Fruit fly (Drosophila melanogaster) whole organism, embryonic: ENCODE results near the gene CG42674.

Source experiments
- CG12659 ChIP-seq: fragments of 200-800 bp; sonication (Bioruptor generic); optimal IDR thresholded peaks from 3 replicates; lab custom pipeline; 2017; ENCODE audit warnings: mild to moderate bottlenecking, missing biosample characterization, missing genetic modification reagents, missing genetic modification characterization
- CG13424 ChIP-seq: fragments of 200-800 bp; sonication (Bioruptor generic); optimal IDR thresholded peaks from 2 replicates; lab custom pipeline; 2019; ENCODE audit warnings: missing biosample characterization, mild to moderate bottlenecking, missing genetic modification characterization, moderate library complexity
- CG1602 ChIP-seq: fragments of 200-800 bp; sonication (Bioruptor generic); optimal IDR thresholded peaks from 3 replicates; lab custom pipeline; 2016; ENCODE audit warnings: missing biosample characterization, missing genetic modification characterization
- CG16779 ChIP-seq: fragments of 200-800 bp; sonication (Bioruptor generic); IDR thresholded peaks from 2 replicates; pipeline ENCODE4 v1.3.6; 2022; ENCODE audit warnings: missing biosample characterization, missing genetic modification characterization
- CG17361 ChIP-seq: fragments of 200-800 bp; sonication (Bioruptor generic); IDR thresholded peaks from 3 replicates; pipeline ENCODE4 v1.3.6; 2022; ENCODE audit warnings: missing biosample characterization, missing genetic modification characterization
- CG17612 ChIP-seq: fragments of 200-800 bp; sonication (Bioruptor generic); IDR thresholded peaks from 2 replicates; pipeline ENCODE4 v1.3.6; 2022; ENCODE audit warnings: missing biosample characterization, missing genetic modification characterization
- CG17802 ChIP-seq: fragments of 200-800 bp; sonication (Bioruptor generic); optimal IDR thresholded peaks from 2 replicates; lab custom pipeline; 2018; ENCODE audit warnings: missing biosample characterization, mild to moderate bottlenecking, missing genetic modification characterization, moderate library complexity
- CG18599 ChIP-seq: fragments of 200-800 bp; sonication (Bioruptor generic); optimal IDR thresholded peaks from 3 replicates; lab custom pipeline; 2017; ENCODE audit warnings: missing biosample characterization, missing genetic modification characterization, mild to moderate bottlenecking, moderate library complexity, missing genetic modification reagents
- CG2116 ChIP-seq: fragments of 200-800 bp; sonication (Bioruptor generic); optimal IDR thresholded peaks from 3 replicates; lab custom pipeline; 2018; ENCODE audit warnings: missing biosample characterization, mild to moderate bottlenecking, missing genetic modification characterization
- CG4360 ChIP-seq: fragments of 200-800 bp; sonication (Bioruptor generic); IDR thresholded peaks from 2 replicates; pipeline ENCODE4 v1.3.6; 2022; ENCODE audit warnings: missing biosample characterization, missing genetic modification characterization
- CG4617 ChIP-seq: fragments of 200-800 bp; sonication (Bioruptor generic); optimal IDR thresholded peaks from 3 replicates; lab custom pipeline; 2016; ENCODE audit warnings: missing biosample characterization, missing genetic modification characterization, borderline replicate concordance
- CG5180 ChIP-seq: fragments of 200-800 bp; sonication (Bioruptor generic); optimal IDR thresholded peaks from 3 replicates; lab custom pipeline; 2017; ENCODE audit warnings: missing biosample characterization, missing genetic modification characterization, mild to moderate bottlenecking, moderate library complexity, missing genetic modification reagents
- CG5953 ChIP-seq: fragments of 200-800 bp; sonication (Bioruptor generic); IDR thresholded peaks from 2 replicates; pipeline ENCODE4 v1.3.6; 2022; ENCODE audit warnings: missing biosample characterization, missing genetic modification characterization
- CG6254 ChIP-seq: fragments of 200-800 bp; sonication (Bioruptor generic); optimal IDR thresholded peaks from 3 replicates; lab custom pipeline; 2017; ENCODE audit warnings: mild to moderate bottlenecking, missing biosample characterization, missing genetic modification reagents, missing genetic modification characterization
- CG7357 ChIP-seq: fragments of 200-800 bp; sonication (Bioruptor generic); IDR thresholded peaks from 3 replicates; pipeline ENCODE4 v1.3.6; 2022; ENCODE audit warnings: missing biosample characterization, missing genetic modification characterization
- CG8089 ChIP-seq: fragments of 200-800 bp; sonication (Bioruptor generic); optimal IDR thresholded peaks from 3 replicates; lab custom pipeline; 2016; ENCODE audit warnings: missing biosample characterization, missing genetic modification characterization
- Dref ChIP-seq: fragments of 200-800 bp; sonication (Bioruptor generic); IDR thresholded peaks from 2 replicates; pipeline ENCODE4 v1.3.6; 2022; ENCODE audit warnings: missing biosample characterization, missing genetic modification characterization
- Eip74EF ChIP-seq, 2 experiments: fragments of 200-800 bp in 1 of 2; fragments of >200 bp in 1 of 2; sonication (Bioruptor generic) in 1 of 2; optimal IDR thresholded peaks; 2 replicates each; lab custom pipeline; 2017 to 2019; ENCODE audit warnings: missing biosample characterization in 2 of 2, missing genetic modification characterization in 2 of 2, mild to moderate bottlenecking in 1 of 2, moderate library complexity in 1 of 2
- Ets65A ChIP-seq: fragments of 200-800 bp; sonication (Bioruptor generic); peaks from one replicate; lab custom pipeline; 2016; ENCODE audit warnings: missing biosample characterization, missing genetic modification characterization
- Gsc ChIP-seq: fragments of 200-800 bp; sonication (Bioruptor generic); IDR thresholded peaks from 2 replicates; pipeline ENCODE4 v1.3.6; 2022; ENCODE audit warnings: missing biosample characterization, missing genetic modification characterization
- Hand ChIP-seq: fragments of 200-800 bp; sonication (Bioruptor generic); optimal IDR thresholded peaks from 2 replicates; lab custom pipeline; 2017; ENCODE audit warnings: mild to moderate bottlenecking, missing biosample characterization, missing genetic modification reagents, missing genetic modification characterization
- HmgZ ChIP-seq: fragments of 200-800 bp; sonication (Bioruptor generic); optimal IDR thresholded peaks from 2 replicates; lab custom pipeline; 2018; ENCODE audit warnings: missing biosample characterization, mild to moderate bottlenecking, missing genetic modification characterization
- Mrtf ChIP-seq: fragments of 200-800 bp; sonication (Bioruptor generic); IDR thresholded peaks from 3 replicates; pipeline ENCODE4 v1.3.6; 2022; ENCODE audit warnings: missing biosample characterization, missing genetic modification characterization
- NFAT ChIP-seq: fragments of 200-800 bp; sonication (Bioruptor generic); IDR thresholded peaks from 2 replicates; pipeline ENCODE4 v1.3.6; 2022; ENCODE audit warnings: missing biosample characterization, missing genetic modification characterization
- Oaz ChIP-seq: fragments of 200-800 bp; sonication (Bioruptor generic); IDR thresholded peaks from 2 replicates; pipeline ENCODE4 v1.3.6; 2022; ENCODE audit warnings: missing biosample characterization, missing genetic modification characterization
- Stat92E ChIP-seq, 3 experiments: fragments of >200 bp in 2 of 3; fragments of 200-800 bp in 1 of 3; sonication (Bioruptor generic) in 1 of 3; optimal IDR thresholded peaks; 2 replicates each; lab custom pipeline; 2017 to 2019; ENCODE audit warnings: missing biosample characterization in 3 of 3, missing genetic modification characterization in 3 of 3, mild to moderate bottlenecking in 1 of 3, moderate library complexity in 1 of 3
- TFAM ChIP-seq: fragments of 200-800 bp; sonication (Bioruptor generic); optimal IDR thresholded peaks from 2 replicates; lab custom pipeline; 2017; ENCODE audit warnings: missing biosample characterization, missing genetic modification characterization, inconsistent platforms
- YL-1 ChIP-seq: fragments of 200-800 bp; sonication (Bioruptor generic); optimal IDR thresholded peaks from 3 replicates; lab custom pipeline; 2017; ENCODE audit warnings: missing biosample characterization, mild to moderate bottlenecking, missing genetic modification characterization
- da ChIP-seq: fragments of 200-800 bp; sonication (Bioruptor generic); optimal IDR thresholded peaks from 2 replicates; lab custom pipeline; 2016; ENCODE audit warnings: missing biosample characterization, missing genetic modification characterization
- dm ChIP-seq: fragments of 200-800 bp; sonication (Bioruptor generic); optimal IDR thresholded peaks from 3 replicates; lab custom pipeline; 2016; ENCODE audit warnings: missing biosample characterization, missing genetic modification characterization
- gce ChIP-seq: fragments of 200-800 bp; sonication (Bioruptor generic); IDR thresholded peaks from 3 replicates; pipeline ENCODE4 v1.3.6; 2022; ENCODE audit warnings: missing biosample characterization, missing genetic modification characterization
- gcm2 ChIP-seq: fragments of 200-800 bp; sonication (Bioruptor generic); optimal IDR thresholded peaks from 2 replicates; lab custom pipeline; 2016; ENCODE audit warnings: missing biosample characterization, missing genetic modification characterization
- gfzf ChIP-seq: fragments of 200-800 bp; sonication (Bioruptor generic); optimal IDR thresholded peaks from 2 replicates; lab custom pipeline; 2016; ENCODE audit warnings: missing biosample characterization, mild to moderate bottlenecking, missing genetic modification characterization, moderate library complexity
- hth ChIP-seq: fragments of >200 bp; optimal IDR thresholded peaks from 2 replicates; lab custom pipeline; 2017; ENCODE audit warnings: inconsistent platforms
- lab ChIP-seq: fragments of 200-800 bp; sonication (Bioruptor generic); optimal IDR thresholded peaks from 3 replicates; lab custom pipeline; 2017; ENCODE audit warnings: missing biosample characterization, missing genetic modification characterization, mild to moderate bottlenecking, moderate library complexity, missing genetic modification reagents
- lbe ChIP-seq: fragments of 200-800 bp; sonication (Bioruptor generic); optimal IDR thresholded peaks from 2 replicates; lab custom pipeline; 2016; ENCODE audit warnings: missing biosample characterization, mild to moderate bottlenecking, missing genetic modification characterization
- lilli ChIP-seq: fragments of 200-800 bp; sonication (Bioruptor generic); optimal IDR thresholded peaks from 3 replicates; lab custom pipeline; 2016; ENCODE audit warnings: missing biosample characterization, missing genetic modification characterization
- lola ChIP-seq, 3 experiments: fragments of >200 bp in 2 of 3; fragments of 200-800 bp in 1 of 3; sonication (Bioruptor generic) in 1 of 3; optimal IDR thresholded peaks; 2 replicates each; lab custom pipeline; 2017 to 2019; ENCODE audit warnings: missing biosample characterization in 3 of 3, missing genetic modification characterization in 3 of 3, mild to moderate bottlenecking in 1 of 3, moderate library complexity in 1 of 3
- pb ChIP-seq: fragments of 200-800 bp; sonication (Bioruptor generic); optimal IDR thresholded peaks from 3 replicates; lab custom pipeline; 2016; ENCODE audit warnings: missing biosample characterization, missing genetic modification characterization
- pros ChIP-seq: fragments of 200-800 bp; sonication (Bioruptor generic); optimal IDR thresholded peaks from 3 replicates; lab custom pipeline; 2019; ENCODE audit warnings: missing biosample characterization, mild to moderate bottlenecking, missing genetic modification characterization, moderate library complexity
- pzg ChIP-seq: fragments of 200-800 bp; sonication (Bioruptor generic); optimal IDR thresholded peaks from 3 replicates; lab custom pipeline; 2018; ENCODE audit warnings: missing biosample characterization, mild to moderate bottlenecking, missing genetic modification characterization, moderate library complexity
- sqz ChIP-seq: fragments of 200-800 bp; sonication (Bioruptor generic); optimal IDR thresholded peaks from 3 replicates; lab custom pipeline; 2018; ENCODE audit warnings: missing biosample characterization, mild to moderate bottlenecking, missing genetic modification characterization
- vfl ChIP-seq: fragments of 200-800 bp; sonication (Bioruptor generic); optimal IDR thresholded peaks from 2 replicates; lab custom pipeline; 2016; ENCODE audit warnings: missing biosample characterization, missing genetic modification characterization
- vnd ChIP-seq: fragments of 200-800 bp; sonication (Bioruptor generic); IDR thresholded peaks from 3 replicates; pipeline ENCODE4 v1.3.6; 2022; ENCODE audit warnings: missing biosample characterization, missing genetic modification characterization; ENCODE audit not compliant: partially characterized antibody
- wor ChIP-seq: fragments of 200-800 bp; sonication (Bioruptor generic); IDR thresholded peaks from 2 replicates; pipeline ENCODE4 v1.3.6; 2022; ENCODE audit warnings: missing biosample characterization, missing genetic modification characterization
- zen2 ChIP-seq: fragments of 200-800 bp; sonication (Bioruptor generic); IDR thresholded peaks from 3 replicates; pipeline ENCODE4 v1.3.6; 2022; ENCODE audit warnings: missing biosample characterization, missing genetic modification characterization; ENCODE audit not compliant: partially characterized antibody

The CG42674 gene

DNA sequence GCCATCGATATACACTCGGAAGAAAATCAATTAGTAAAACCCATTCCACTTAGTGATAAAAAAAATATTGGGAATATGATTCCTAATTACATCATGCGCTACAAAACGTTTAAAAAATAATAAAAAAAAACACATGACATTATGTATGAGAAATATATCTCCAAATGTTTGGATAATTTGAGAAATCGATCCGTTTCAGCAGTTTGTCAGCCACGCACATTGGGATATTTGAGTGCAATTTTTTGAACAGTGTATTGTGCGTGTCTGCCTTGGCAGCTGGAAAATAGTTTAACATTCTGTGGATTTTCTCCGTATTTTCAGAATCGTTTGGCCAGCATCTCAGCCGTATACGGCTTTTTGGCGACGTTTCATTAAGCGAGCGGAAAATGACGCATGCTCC is 20.0 kb downstream of the CG42674 start (continued):
- TF ChIP-seq CG7357 (GFP tag; lab: Robert Waterston, UW) (no peak), wor (GFP tag; lab: Robert Waterston, UW) (no peak), pb (GFP tag; lab: Kevin White, UChicago) (no peak), dm (GFP tag; lab: Kevin White, UChicago) (no peak)
- TF ChIP-seq, all 482 proteins: peak for 15

DNA sequence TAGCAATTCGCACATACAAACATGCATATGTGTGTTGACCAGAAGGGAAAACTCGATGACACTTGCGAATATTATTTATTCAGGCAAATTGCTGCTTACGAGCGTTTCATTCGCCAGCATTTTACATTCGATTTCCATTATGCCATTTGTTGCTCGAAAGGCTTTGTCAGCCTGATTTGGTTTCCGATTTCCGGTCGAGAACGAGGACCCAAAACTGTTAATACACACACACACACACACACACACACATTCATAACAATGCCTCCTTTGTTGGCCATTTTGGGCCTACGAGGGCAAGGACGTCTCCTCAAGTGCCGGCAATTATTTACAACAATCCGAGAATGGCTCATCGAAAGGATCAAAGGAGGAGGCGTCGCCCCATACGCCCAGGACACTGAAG is 20.4 kb downstream of the CG42674 start:
- no peak for TF ChIP-seq Eip74EF (GFP tag; optimal IDR thresholded peaks at IDR 0.05; lab: Kevin White, UChicago)
- no peak for TF ChIP-seq NFAT
- TF ChIP-seq hth (lab: Kevin White, UChicago), result no peak
- TF ChIP-seq gce (GFP tag; lab: Robert Waterston, UW), result 0 out of 3 replicates have a peak, but pooled peaks have one; percentile 15
- no peak for TF ChIP-seq CG5953
- TF ChIP-seq sqz, result no peak
- TF ChIP-seq CG17802, result no peak
- TF ChIP-seq CG2116 (GFP tag; lab: Kevin White, UChicago), result no peak
- no peak for TF ChIP-seq Dref (GFP tag; lab: Robert Waterston, UW)
- no peak for TF ChIP-seq pros (GFP tag; lab: Kevin White, UChicago)
- TF ChIP-seq Oaz (GFP tag; lab: Robert Waterston, UW), result no peak
- TF ChIP-seq CG6254, result no peak
- TF ChIP-seq lilli (GFP tag; lab: Kevin White, UChicago), result no peak
- peak; percentile 61 for TF ChIP-seq Ets65A (GFP tag; lab: Kevin White, UChicago)
- TF ChIP-seq CG4360, result no peak
- no peak for TF ChIP-seq vnd (GFP tag; lab: Robert Waterston, UW)

DNA sequence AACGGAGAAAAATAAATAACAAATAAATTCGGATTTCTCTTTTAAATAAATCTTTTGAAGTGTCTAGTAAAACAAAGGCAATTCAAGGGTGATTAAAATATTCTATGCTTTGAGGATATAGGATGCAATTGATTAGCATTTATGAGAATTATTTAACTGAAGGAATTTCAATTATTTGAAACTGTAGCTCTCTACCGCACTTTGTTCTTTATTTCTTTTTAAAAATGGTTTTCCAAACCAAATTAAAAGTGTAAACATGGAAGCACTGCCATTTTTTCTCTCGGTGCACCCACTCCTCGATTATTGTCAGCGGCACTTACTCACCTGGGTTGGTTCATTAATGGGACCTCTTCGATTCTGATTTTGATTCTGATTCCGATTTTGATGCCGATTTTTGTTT is 30.0 kb downstream of the CG42674 start:
- TF ChIP-seq lab (GFP tag; lab: Kevin White, UChicago) (peak; percentile 1), CG17361 (GFP tag; lab: Robert Waterston, UW) (no peak)

DNA sequence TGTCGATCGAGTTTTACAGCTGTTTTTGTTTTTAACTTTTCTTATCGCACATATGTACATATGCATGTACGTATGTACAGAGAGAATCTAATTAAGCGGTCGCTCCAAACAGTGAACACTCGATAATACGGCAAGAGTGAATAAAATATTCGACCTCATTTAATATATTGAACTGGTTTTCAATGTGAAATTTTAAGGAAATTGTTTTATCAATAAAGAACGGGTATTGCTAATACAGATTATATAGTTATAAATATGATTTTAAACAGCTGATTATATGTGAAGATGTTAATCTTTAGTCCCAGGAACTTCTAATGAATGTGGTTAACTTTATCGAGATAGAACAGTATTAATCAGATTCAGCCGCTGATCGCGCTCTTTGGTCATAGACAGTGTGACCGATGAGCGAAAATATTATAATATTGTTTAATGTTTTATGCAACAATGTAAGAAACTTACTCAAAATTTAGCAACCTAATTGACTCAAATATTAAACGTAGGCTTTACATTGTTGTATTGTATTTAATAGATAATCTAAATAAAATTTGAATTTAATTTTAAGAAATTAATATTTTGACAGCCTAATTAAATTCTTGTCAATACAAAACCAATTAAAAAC is 57.4 kb downstream of the CG42674 start, which contains the start of gene CG7328:
CG7328 (minus strand) TSS at position 19 of the 619 bp plus-strand sequence.
- TF ChIP-seq Mrtf (GFP tag; lab: Robert Waterston, UW) (no peak), CG16779 (GFP tag; lab: Robert Waterston, UW) (no peak), Stat92E (GFP tag; optimal IDR thresholded peaks at IDR 0.05; lab: Kevin White, UChicago) (no peak), HmgZ (peak; percentile 64), CG4617 (GFP tag; lab: Kevin White, UChicago) (no peak), Hand (GFP tag; lab: Kevin White, UChicago) (peak; percentile 37), lbe (GFP tag; lab: Kevin White, UChicago) (no peak), vfl (GFP tag; lab: Kevin White, UChicago) (no peak), CG1602 (peak; percentile 33), CG12659 (no peak), CG18599 (GFP tag; lab: Kevin White, UChicago) (peak; percentile 66), pzg (GFP tag; lab: Kevin White, UChicago) (no peak), da (GFP tag; lab: Kevin White, UChicago) (peak; percentile 29), lola (GFP tag; optimal IDR thresholded peaks at IDR 0.05; lab: Kevin White, UChicago) (no peak), zen2 (GFP tag; lab: Robert Waterston, UW) (no peak), gfzf (GFP tag; lab: Kevin White, UChicago) (peak; percentile 18), CG2116 (GFP tag; lab: Kevin White, UChicago) (peak; percentile 3), CG17612 (GFP tag; lab: Robert Waterston, UW) (no peak), YL-1 (GFP tag; lab: Kevin White, UChicago) (no peak), gcm2 (no peak), TFAM (GFP tag; lab: Kevin White, UChicago) (no peak), CG13424 (tag; lab: Kevin White, UChicago) (peak; percentile 76), CG8089 (GFP tag; lab: Kevin White, UChicago) (no peak), Gsc (GFP tag; lab: Robert Waterston, UW) (no peak), CG5180 (GFP tag; lab: Kevin White, UChicago) (no peak)
